Fruit fly (Drosophila melanogaster): ENCODE data around the gene CkIIalpha-i1.

Gene CkIIalpha-i1

DNA sequence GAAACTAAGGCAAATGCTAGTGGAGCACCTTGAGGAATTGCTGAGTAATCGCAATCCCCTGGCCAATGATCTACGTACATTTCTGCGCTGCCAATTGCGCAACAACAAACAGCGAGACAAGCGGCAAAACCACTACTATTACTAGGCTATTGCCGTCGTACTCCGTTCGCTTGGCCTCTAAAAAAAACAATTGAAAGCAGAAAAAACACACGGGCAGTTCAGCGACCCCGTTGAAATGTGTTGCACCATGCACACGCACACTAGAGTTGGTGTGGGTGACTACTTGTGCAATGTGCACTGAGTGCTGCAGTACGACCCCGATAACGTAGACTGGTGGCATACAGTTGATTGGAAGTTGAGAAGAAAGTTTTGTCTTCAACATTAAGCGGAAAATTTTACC, 7.8 kb downstream of the CkIIalpha-i1 start (continued):
- TF ChIP-seq Smox (GFP tag; optimal IDR thresholded peaks at IDR 0.05) (no peak), Ets21C (GFP tag; optimal IDR thresholded peaks at IDR 0.05) (no peak), CG7368 (GFP tag; optimal IDR thresholded peaks at IDR 0.05) (no peak), esn (GFP tag; optimal IDR thresholded peaks at IDR 0.05) (no peak), CG8319 (GFP tag; optimal IDR thresholded peaks at IDR 0.05) (no peak), CG8632 (GFP tag; optimal IDR thresholded peaks at IDR 0.05) (no peak), Hr4 (GFP tag; optimal IDR thresholded peaks at IDR 0.05) (no peak), fd59A (GFP tag; optimal IDR thresholded peaks at IDR 0.05) (no peak), CG6792 (GFP tag; optimal IDR thresholded peaks at IDR 0.05) (no peak), CG6163 (GFP tag; IDR thresholded peaks at IDR 0.05) (peak; percentile 54; the same call in 2 of the 3 replicates), fkh (GFP tag; optimal IDR thresholded peaks at IDR 0.05) (no peak), CG10669 (GFP tag; optimal IDR thresholded peaks at IDR 0.05) (no peak), acj6 (GFP tag; optimal IDR thresholded peaks at IDR 0.05) (no peak), vri (GFP tag; optimal IDR thresholded peaks at IDR 0.05) (peak; percentile 56), Eip75B (GFP tag; optimal IDR thresholded peaks at IDR 0.05) (peak; percentile 23), CG11762 (GFP tag; optimal IDR thresholded peaks at IDR 0.05; ENCODE audit: insufficient read depth) (no peak), achi (GFP tag; optimal IDR thresholded peaks at IDR 0.05) (no peak), Sox102F (GFP tag; optimal IDR thresholded peaks at IDR 0.05) (no peak), Hr38 (GFP tag; optimal IDR thresholded peaks at IDR 0.05) (no peak), pdm3 (GFP tag; optimal IDR thresholded peaks at IDR 0.05) (no peak), CG1621 (tag; optimal IDR thresholded peaks at IDR 0.05) (no peak), CG32006 (GFP tag; optimal IDR thresholded peaks at IDR 0.05) (peak; percentile 24), CG8119 (GFP tag; IDR thresholded peaks at IDR 0.05) (peak; percentile 38; the same call in 1 of the 3 replicates), dsx (GFP tag; optimal IDR thresholded peaks at IDR 0.05; ENCODE audit: poor library complexity, severe bottlenecking) (no peak), Hr39 (GFP tag; optimal IDR thresholded peaks at IDR 0.05) (no peak), Met (GFP tag; optimal IDR thresholded peaks at IDR 0.05) (no peak), topi (GFP tag; optimal IDR thresholded peaks at IDR 0.05) (no peak), Eip78C (GFP tag) (no peak), cyc (GFP tag; optimal IDR thresholded peaks at IDR 0.05) (no peak), CG31627 (GFP tag; optimal IDR thresholded peaks at IDR 0.05) (no peak), CG9139 (GFP tag; optimal IDR thresholded peaks at IDR 0.05) (no peak), CG6276 (GFP tag; optimal IDR thresholded peaks at IDR 0.05) (peak; percentile 16), CG3919 (GFP tag; optimal IDR thresholded peaks at IDR 0.05) (no peak), Lpt (GFP tag; optimal IDR thresholded peaks at IDR 0.05) (peak; percentile 68), Eip93F (GFP tag; optimal IDR thresholded peaks at IDR 0.05) (no peak)

DNA sequence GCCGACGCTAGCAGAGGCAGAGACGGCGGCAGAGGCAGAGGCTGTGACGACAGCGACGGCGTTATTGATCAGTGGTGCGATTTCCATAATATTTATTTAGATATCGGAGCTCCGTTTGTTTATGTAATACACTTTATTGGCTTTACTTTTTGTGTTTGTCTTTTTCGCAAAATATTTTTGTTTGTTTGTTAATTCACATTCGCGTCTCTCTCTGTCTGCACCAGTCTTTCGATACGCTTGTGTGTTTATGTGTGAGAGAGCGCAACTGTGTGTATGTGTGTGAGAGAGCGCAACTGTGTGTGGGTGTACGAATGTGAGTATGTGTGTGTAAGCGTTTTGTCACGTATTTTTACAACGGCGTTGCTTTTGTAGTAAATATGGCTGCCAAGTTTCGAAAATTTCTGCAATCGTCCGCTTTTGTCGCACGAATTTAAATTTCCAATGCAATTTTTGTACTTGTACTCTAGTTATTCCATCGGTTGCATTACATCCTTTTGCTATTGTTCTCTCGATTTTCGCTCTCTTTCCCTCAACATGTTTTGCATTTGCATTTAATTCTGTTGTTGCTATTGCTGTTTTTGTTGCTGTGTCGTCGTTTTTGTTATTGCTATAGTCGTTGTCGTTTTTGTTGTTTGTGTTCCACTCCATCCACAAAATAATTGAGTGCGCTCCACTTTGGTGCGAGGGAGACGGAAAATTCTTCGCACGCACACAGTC, 8.9 kb downstream of the CkIIalpha-i1 start:
- TF ChIP-seq net (GFP tag; optimal IDR thresholded peaks at IDR 0.05): peak; percentile 45
- TF ChIP-seq CG6276 (GFP tag; optimal IDR thresholded peaks at IDR 0.05): peak; percentile 28
- TF ChIP-seq Met (GFP tag; optimal IDR thresholded peaks at IDR 0.05): peak; percentile 21
- TF ChIP-seq Eip93F (GFP tag; optimal IDR thresholded peaks at IDR 0.05): peak; percentile 31
- TF ChIP-seq CG8119 (GFP tag; IDR thresholded peaks at IDR 0.05): 0 out of 3 replicates have a peak, but pooled peaks have one; percentile 17
- TF ChIP-seq CG15336 (GFP tag; IDR thresholded peaks at IDR 0.05): peak; percentile 61; the same call in 1 of the 2 replicates
- TF ChIP-seq Gug (GFP tag; IDR thresholded peaks at IDR 0.05): no peak
- TF ChIP-seq svp (GFP tag): no peak
- no peak for TF ChIP-seq Blimp-1 (GFP tag; optimal IDR thresholded peaks at IDR 0.05)
- no peak for TF ChIP-seq CG3032 (tag; optimal IDR thresholded peaks at IDR 0.05)
- peak; percentile 47 for TF ChIP-seq Sox102F (GFP tag; optimal IDR thresholded peaks at IDR 0.05)
- TF ChIP-seq Eip75B (GFP tag; optimal IDR thresholded peaks at IDR 0.05): peak; percentile 54
- TF ChIP-seq Hr4 (GFP tag; optimal IDR thresholded peaks at IDR 0.05): no peak
- peak; percentile 76 for TF ChIP-seq eg (GFP tag; IDR thresholded peaks at IDR 0.05)
- no peak for TF ChIP-seq CG11294 (GFP tag; IDR thresholded peaks at IDR 0.05)
- no peak for TF ChIP-seq dac (GFP tag; optimal IDR thresholded peaks at IDR 0.05)
- TF ChIP-seq dsx (GFP tag; optimal IDR thresholded peaks at IDR 0.05; ENCODE audit: poor library complexity, severe bottlenecking): peak; percentile 14
- TF ChIP-seq pdm3 (GFP tag; optimal IDR thresholded peaks at IDR 0.05): no peak
- peak; percentile 51 for TF ChIP-seq CG16779 (tag; optimal IDR thresholded peaks at IDR 0.05)
- TF ChIP-seq OdsH (GFP tag; optimal IDR thresholded peaks at IDR 0.05): peak; percentile 23
- peak; percentile 39 for TF ChIP-seq Sox14 (GFP tag; optimal IDR thresholded peaks at IDR 0.05)
- TF ChIP-seq fkh (GFP tag; optimal IDR thresholded peaks at IDR 0.05): peak; percentile 92
- no peak for TF ChIP-seq achi (GFP tag; optimal IDR thresholded peaks at IDR 0.05)
- no peak for TF ChIP-seq Sox15 (GFP tag; optimal IDR thresholded peaks at IDR 0.05)
- peak; percentile 76 for TF ChIP-seq Eip78C (GFP tag)
- TF ChIP-seq CG6854 (GFP tag; optimal IDR thresholded peaks at IDR 0.05): peak; percentile 25
- TF ChIP-seq Hr38 (GFP tag; optimal IDR thresholded peaks at IDR 0.05): no peak
- TF ChIP-seq CG8632 (GFP tag; optimal IDR thresholded peaks at IDR 0.05): peak; percentile 10
- no peak for TF ChIP-seq esn (GFP tag; optimal IDR thresholded peaks at IDR 0.05)
- peak; percentile 3 for TF ChIP-seq CG7368 (GFP tag; optimal IDR thresholded peaks at IDR 0.05)

Measured in whole organism, prepupa.